Worm (Caenorhabditis elegans) whole organism, L2 larva: ENCODE results near the gene ceh-37.

Experiments used
- R02D3.7 ChIP-seq: fragments of 150-350 bp; optimal IDR thresholded peaks from 2 replicates; lab custom pipeline; 2014; ENCODE audit warnings: missing biosample characterization, missing genetic modification characterization
- aly-2 ChIP-seq: fragments of 150-350 bp; optimal IDR thresholded peaks from 2 replicates; lab custom pipeline; 2014; ENCODE audit warnings: missing biosample characterization, missing genetic modification characterization
- ama-1 ChIP-seq: fragments of 150-350 bp; optimal IDR thresholded peaks from 2 replicates; lab custom pipeline; 2018; ENCODE audit warnings: inconsistent platforms
- ceh-82 ChIP-seq: fragments of 150-350 bp; optimal IDR thresholded peaks from 2 replicates; lab custom pipeline; 2014; ENCODE audit warnings: missing biosample characterization, missing genetic modification characterization
- elt-1 ChIP-seq: fragments of 150-350 bp; optimal IDR thresholded peaks from 2 replicates; lab custom pipeline; 2014; ENCODE audit warnings: missing biosample characterization, missing genetic modification characterization
- lin-39 ChIP-seq: fragments of 150-350 bp; optimal IDR thresholded peaks from 2 replicates; lab custom pipeline; 2014; ENCODE audit warnings: missing biosample characterization, missing genetic modification reagents, missing genetic modification characterization
- mbf-1 ChIP-seq: sonication (generic microtip); optimal IDR thresholded peaks from 2 replicates; lab custom pipeline; 2017; ENCODE audit warnings: missing biosample characterization, missing genetic modification characterization
- mdl-1 ChIP-seq, 2 experiments: fragments of 150-350 bp in 1 of 2; sonication (generic microtip) in 1 of 2; optimal IDR thresholded peaks; 2 replicates each; lab custom pipeline; 2017; ENCODE audit warnings: missing biosample characterization in 2 of 2, missing genetic modification characterization in 2 of 2
- nhr-6 ChIP-seq: fragments of 150-350 bp; optimal IDR thresholded peaks from 2 replicates; lab custom pipeline; 2014; ENCODE audit warnings: missing biosample characterization, missing genetic modification characterization

DNA sequence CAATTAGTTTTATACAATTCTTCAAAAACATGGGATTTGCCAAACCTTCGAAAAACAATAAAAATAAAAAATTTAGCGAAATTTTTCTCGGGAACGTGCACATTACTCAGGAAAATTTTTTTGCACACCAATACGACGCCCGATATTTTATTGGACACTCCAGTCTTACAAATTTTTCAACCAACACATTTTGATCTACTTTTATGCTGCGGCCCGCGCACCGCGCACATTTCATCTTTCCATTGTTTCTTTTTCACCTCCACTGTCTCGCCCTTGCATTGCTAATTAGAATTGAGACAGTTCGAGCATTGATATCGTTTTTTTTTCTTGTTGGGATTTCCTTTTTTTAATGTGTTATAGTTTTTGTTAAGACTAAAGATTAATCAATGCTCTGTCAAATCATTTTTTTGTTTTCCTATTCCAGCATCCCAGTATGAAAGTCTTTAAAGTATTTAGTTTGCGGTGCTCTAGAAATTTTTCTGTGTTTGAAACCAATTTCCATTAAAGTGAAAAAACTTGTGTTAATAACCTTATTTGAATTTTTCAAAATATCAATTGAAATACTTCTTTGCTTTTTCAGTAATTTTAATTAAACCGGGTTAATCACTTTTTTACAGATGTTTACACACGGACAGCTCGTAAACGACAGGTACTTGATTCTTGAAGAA, 39.8 kb upstream of the ceh-37 start, which contains the start of gene K04C1.5:
- no peak for TF ChIP-seq mbf-1 (tag; lab: Kevin White, UChicago)
- TF ChIP-seq ama-1 (lab: Kevin White, UChicago), result no peak
- TF ChIP-seq lin-39 (tag; lab: Kevin White, UChicago), result no peak
- no peak for TF ChIP-seq mdl-1 (tag; optimal IDR thresholded peaks at IDR 0.05; lab: Kevin White, UChicago)
- TF ChIP-seq elt-1 (tag; lab: Kevin White, UChicago), result no peak
- TF ChIP-seq nhr-6 (tag; lab: Kevin White, UChicago), result no peak
- no peak for TF ChIP-seq aly-2 (tag; lab: Kevin White, UChicago)
- TF ChIP-seq ceh-82 (tag; lab: Kevin White, UChicago), result no peak
- TF ChIP-seq R02D3.7 (tag; lab: Kevin White, UChicago), result no peak
